Worm (Caenorhabditis elegans) whole organism, early embryonic: ENCODE results near the gene nhr-206.
A peak's percentile ranks its signal among the peaks of the same experiment; 100 is the strongest.

Experiments
- F13C5.2 ChIP-seq: sonication (generic microtip); optimal IDR thresholded peaks from 2 replicates; lab custom pipeline; 2017; ENCODE audit warnings: mild to moderate bottlenecking, missing genetic modification characterization, inconsistent platforms, missing compliant biosample characterization
- aly-1 ChIP-seq: sonication (generic microtip); optimal IDR thresholded peaks from 2 replicates; lab custom pipeline; 2016; ENCODE audit warnings: missing genetic modification characterization, missing compliant biosample characterization
- ama-1 ChIP-seq: fragments of 150-350 bp; optimal IDR thresholded peaks from 2 replicates; lab custom pipeline; 2014
- ceh-13 ChIP-seq: fragments of 200-800 bp; sonication (Bioruptor generic); optimal IDR thresholded peaks from 2 replicates; lab custom pipeline; 2018; ENCODE audit warnings: mild to moderate bottlenecking, missing genetic modification characterization, missing compliant biosample characterization
- ceh-36 ChIP-seq: sonication (generic microtip); optimal IDR thresholded peaks from 2 replicates; lab custom pipeline; 2016; ENCODE audit warnings: missing genetic modification characterization, inconsistent platforms, missing compliant biosample characterization
- ets-7 ChIP-seq: sonication (generic microtip); optimal IDR thresholded peaks from 2 replicates; lab custom pipeline; 2016; ENCODE audit warnings: missing genotype, missing genetic modification characterization, missing compliant biosample characterization
- flt-1 ChIP-seq: fragments of 200-800 bp; sonication (Bioruptor generic); IDR thresholded peaks from 2 replicates; pipeline ENCODE4 v1.3.6; 2022; ENCODE audit warnings: missing genetic modification characterization, missing compliant biosample characterization
- hmbx-1 ChIP-seq: sonication (generic microtip); optimal IDR thresholded peaks from 2 replicates; lab custom pipeline; 2016; ENCODE audit warnings: mild to moderate bottlenecking, missing genetic modification characterization, missing compliant biosample characterization
- scrt-1 ChIP-seq: fragments of 200-800 bp; sonication (Bioruptor generic); IDR thresholded peaks from 2 replicates; pipeline ENCODE4 v1.3.6; 2022; ENCODE audit warnings: missing genetic modification characterization, missing compliant biosample characterization
- sea-1 ChIP-seq: fragments of 200-800 bp; sonication (Bioruptor generic); conservative IDR thresholded peaks from 2 replicates; pipeline ENCODE4 v1.3.6; 2022; ENCODE audit warnings: missing genetic modification characterization, missing compliant biosample characterization
- tbx-11 ChIP-seq: fragments of 200-800 bp; sonication (Bioruptor generic); IDR thresholded peaks from 2 replicates; pipeline ENCODE4 v1.3.6; 2022; ENCODE audit warnings: missing genetic modification characterization, missing compliant biosample characterization
- tbx-37 ChIP-seq: fragments of 200-800 bp; sonication (Bioruptor generic); conservative IDR thresholded peaks from 2 replicates; pipeline ENCODE4 v1.3.6; 2022; ENCODE audit warnings: missing genetic modification reagents, missing genetic modification characterization, missing compliant biosample characterization
- tra-4 ChIP-seq: sonication (generic microtip); optimal IDR thresholded peaks from 2 replicates; lab custom pipeline; 2017; ENCODE audit warnings: missing genetic modification characterization, missing compliant biosample characterization

- TF ChIP-seq ama-1, result peak; percentile 79
- TF ChIP-seq tbx-11 (GFP tag; lab: Robert Waterston, UW), result no peak
- no peak for TF ChIP-seq aly-1 (tag; lab: Kevin White, UChicago)
- no peak for TF ChIP-seq ceh-13 (GFP tag; lab: Kevin White, UChicago)
- TF ChIP-seq sea-1 (GFP tag; lab: Robert Waterston, UW), result no peak
- no peak for TF ChIP-seq tbx-37 (GFP tag; lab: Robert Waterston, UW)
- no peak for TF ChIP-seq hmbx-1 (tag; lab: Kevin White, UChicago)
- no peak for TF ChIP-seq ceh-36
- no peak for TF ChIP-seq flt-1 (GFP tag; lab: Robert Waterston, UW)
- no peak for TF ChIP-seq tra-4
- TF ChIP-seq ets-7 (tag; lab: Kevin White, UChicago), result no peak
- no peak for TF ChIP-seq F13C5.2 (tag; lab: Kevin White, UChicago)
- TF ChIP-seq scrt-1 (GFP tag; lab: Robert Waterston, UW), result no peak
These were observed 28.8 kb upstream of the nhr-206 start, which contains the start of gene clh-6 for ce11 chrV:12063036-12063435.
